Worm (Caenorhabditis elegans) whole organism, early embryonic: ENCODE measurements around the gene C08G5.6.

Experiments
- B0310.2 ChIP-seq: sonication (generic microtip); optimal IDR thresholded peaks from 2 replicates; lab custom pipeline; 2016; ENCODE audit warnings: mild to moderate bottlenecking, missing genetic modification characterization, missing compliant biosample characterization
- ama-1 ChIP-seq: fragments of 150-350 bp; optimal IDR thresholded peaks from 2 replicates; lab custom pipeline; 2014
- ceh-13 ChIP-seq: fragments of 200-800 bp; sonication (Bioruptor generic); optimal IDR thresholded peaks from 2 replicates; lab custom pipeline; 2018; ENCODE audit warnings: mild to moderate bottlenecking, missing genetic modification characterization, missing compliant biosample characterization
- ceh-36 ChIP-seq: sonication (generic microtip); optimal IDR thresholded peaks from 2 replicates; lab custom pipeline; 2016; ENCODE audit warnings: missing genetic modification characterization, inconsistent platforms, missing compliant biosample characterization
- flt-1 ChIP-seq: fragments of 200-800 bp; sonication (Bioruptor generic); IDR thresholded peaks from 2 replicates; pipeline ENCODE4 v1.3.6; 2022; ENCODE audit warnings: missing genetic modification characterization, missing compliant biosample characterization
- hmbx-1 ChIP-seq: sonication (generic microtip); optimal IDR thresholded peaks from 2 replicates; lab custom pipeline; 2016; ENCODE audit warnings: mild to moderate bottlenecking, missing genetic modification characterization, missing compliant biosample characterization
- pes-1 ChIP-seq: fragments of 200-800 bp; sonication (Bioruptor generic); IDR thresholded peaks from 2 replicates; pipeline ENCODE4 v1.3.6; 2022; ENCODE audit warnings: missing genetic modification reagents, missing genetic modification characterization, missing compliant biosample characterization
- tbx-11 ChIP-seq: fragments of 200-800 bp; sonication (Bioruptor generic); IDR thresholded peaks from 2 replicates; pipeline ENCODE4 v1.3.6; 2022; ENCODE audit warnings: missing genetic modification characterization, missing compliant biosample characterization
- tra-4 ChIP-seq: sonication (generic microtip); optimal IDR thresholded peaks from 2 replicates; lab custom pipeline; 2017; ENCODE audit warnings: missing genetic modification characterization, missing compliant biosample characterization

DNA sequence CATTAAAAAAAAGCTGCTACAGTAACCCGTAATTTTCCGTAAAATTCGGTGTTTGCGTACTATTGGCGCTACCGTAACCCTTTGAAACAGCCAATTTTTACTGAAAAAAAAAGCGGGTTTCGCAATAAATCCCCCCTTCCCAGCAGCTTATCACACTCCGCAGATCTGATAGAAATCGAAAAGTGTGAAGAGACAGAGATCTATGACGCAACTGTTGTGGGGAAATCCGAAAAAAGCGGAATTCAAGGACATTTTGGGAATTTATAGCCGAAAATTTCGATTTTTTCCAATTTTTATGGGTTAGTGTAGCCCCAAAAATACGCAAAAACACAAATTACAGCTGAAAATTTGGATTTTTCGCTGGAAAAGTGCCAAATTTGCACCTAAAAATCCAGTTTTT lies 48.4 kb upstream of the C08G5.6 start:
- TF ChIP-seq ceh-13 (GFP tag; lab: Kevin White, UChicago) = no peak
- TF ChIP-seq ama-1 (lab: Kevin White, UChicago) = no peak
- TF ChIP-seq flt-1 (GFP tag; lab: Robert Waterston, UW) = no peak
- no peak for TF ChIP-seq hmbx-1 (tag; lab: Kevin White, UChicago)
- TF ChIP-seq B0310.2 (tag; lab: Kevin White, UChicago) = no peak
- no peak for TF ChIP-seq pes-1 (GFP tag; lab: Robert Waterston, UW)
- TF ChIP-seq ceh-36 = no peak
- no peak for TF ChIP-seq tbx-11
- TF ChIP-seq tra-4 = no peak
